Fruit fly (Drosophila melanogaster): Measurements from ENCODE around the gene Prp16.

Prp16 gene

DNA sequence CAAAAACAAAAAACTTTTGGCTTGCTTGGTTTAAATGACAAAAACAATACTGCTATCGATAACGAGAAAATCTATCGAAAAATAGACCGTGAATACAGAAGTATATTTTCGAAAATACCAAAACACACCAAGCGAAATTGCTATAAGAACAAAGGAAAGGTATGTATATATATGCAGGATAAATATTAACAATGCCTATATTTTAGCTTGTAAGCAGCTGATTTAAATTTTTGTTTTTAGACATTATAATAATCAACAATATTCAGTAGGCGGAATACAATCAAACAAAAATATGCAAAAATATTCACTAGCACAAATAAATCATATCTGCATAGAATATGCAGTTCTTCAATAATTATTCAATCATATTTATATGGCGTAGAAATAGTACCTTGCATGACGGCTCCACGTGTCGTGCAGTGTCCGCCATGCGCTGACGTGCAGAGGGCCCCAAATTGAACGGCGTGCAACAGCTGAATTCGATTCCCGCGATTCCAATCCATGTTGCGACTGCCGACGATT is 36.8 kb downstream of the Prp16 start, which contains the start of the genes Fbxl4 and Dus2 (continued):
- TF ChIP-seq spab (GFP tag; optimal IDR thresholded peaks at IDR 0.05) (peak; percentile 73), CG16779 (tag; optimal IDR thresholded peaks at IDR 0.05) (no peak), CG7368 (GFP tag; optimal IDR thresholded peaks at IDR 0.05) (peak; percentile 84), esn (GFP tag; optimal IDR thresholded peaks at IDR 0.05) (peak; percentile 93), dac (GFP tag; optimal IDR thresholded peaks at IDR 0.05) (peak; percentile 84), Sox15 (GFP tag; optimal IDR thresholded peaks at IDR 0.05) (peak; percentile 91), acj6 (GFP tag; optimal IDR thresholded peaks at IDR 0.05) (peak; percentile 94), CG6808 (GFP tag; optimal IDR thresholded peaks at IDR 0.05) (peak; percentile 81), fkh (GFP tag; optimal IDR thresholded peaks at IDR 0.05) (no peak), eg (GFP tag; IDR thresholded peaks at IDR 0.05) (peak; percentile 89), CG10631 (GFP tag; optimal IDR thresholded peaks at IDR 0.05) (peak; percentile 93), Sox102F (GFP tag; optimal IDR thresholded peaks at IDR 0.05) (peak; percentile 86), CG6276 (GFP tag; optimal IDR thresholded peaks at IDR 0.05) (peak; percentile 75), Blimp-1 (GFP tag; optimal IDR thresholded peaks at IDR 0.05) (peak; percentile 68), Hr38 (GFP tag; optimal IDR thresholded peaks at IDR 0.05) (peak; percentile 47), CG15336 (GFP tag; IDR thresholded peaks at IDR 0.05) (peak; percentile 85), CG6854 (GFP tag; optimal IDR thresholded peaks at IDR 0.05) (peak; percentile 52), CG3919 (GFP tag; optimal IDR thresholded peaks at IDR 0.05) (peak; percentile 92), salr (GFP tag; optimal IDR thresholded peaks at IDR 0.05) (peak; percentile 73 to 89), CG6163 (GFP tag; IDR thresholded peaks at IDR 0.05) (peak; percentile 90), Gug (GFP tag; IDR thresholded peaks at IDR 0.05) (peak; percentile 77), CG4318 (GFP tag; optimal IDR thresholded peaks at IDR 0.05) (peak; percentile 85), CG8632 (GFP tag; optimal IDR thresholded peaks at IDR 0.05) (peak; percentile 83), pdm3 (GFP tag; optimal IDR thresholded peaks at IDR 0.05) (peak; percentile 93), Ets96B (tag; optimal IDR thresholded peaks at IDR 0.05) (peak; percentile 84), Met (GFP tag; optimal IDR thresholded peaks at IDR 0.05) (peak; percentile 91)

DNA sequence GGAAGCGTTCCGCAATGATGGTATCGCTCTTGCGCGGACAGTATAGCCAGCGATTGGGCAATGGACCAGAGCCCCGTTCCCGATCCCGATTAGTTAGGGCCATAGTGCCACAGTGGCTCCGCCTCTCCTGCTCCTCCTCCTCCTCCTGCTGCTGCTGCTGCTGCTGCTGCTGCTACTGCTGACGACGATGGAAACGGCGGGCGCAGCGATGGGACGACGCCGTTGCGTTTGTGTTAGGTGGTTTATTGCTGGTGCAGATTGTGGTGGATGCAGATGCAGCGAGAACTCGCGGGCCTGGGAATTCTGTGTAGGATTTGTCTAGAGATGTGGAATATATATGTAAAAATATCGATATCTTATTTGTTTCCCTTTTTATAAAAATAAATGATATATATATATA is 41.3 kb downstream of the Prp16 start, which contains the start of gene mRNA-cap:
TSS of gene mRNA-cap (minus strand) at position 344 of the 400 bp plus-strand sequence.
- no peak for TF ChIP-seq acj6 (GFP tag; optimal IDR thresholded peaks at IDR 0.05)

DNA sequence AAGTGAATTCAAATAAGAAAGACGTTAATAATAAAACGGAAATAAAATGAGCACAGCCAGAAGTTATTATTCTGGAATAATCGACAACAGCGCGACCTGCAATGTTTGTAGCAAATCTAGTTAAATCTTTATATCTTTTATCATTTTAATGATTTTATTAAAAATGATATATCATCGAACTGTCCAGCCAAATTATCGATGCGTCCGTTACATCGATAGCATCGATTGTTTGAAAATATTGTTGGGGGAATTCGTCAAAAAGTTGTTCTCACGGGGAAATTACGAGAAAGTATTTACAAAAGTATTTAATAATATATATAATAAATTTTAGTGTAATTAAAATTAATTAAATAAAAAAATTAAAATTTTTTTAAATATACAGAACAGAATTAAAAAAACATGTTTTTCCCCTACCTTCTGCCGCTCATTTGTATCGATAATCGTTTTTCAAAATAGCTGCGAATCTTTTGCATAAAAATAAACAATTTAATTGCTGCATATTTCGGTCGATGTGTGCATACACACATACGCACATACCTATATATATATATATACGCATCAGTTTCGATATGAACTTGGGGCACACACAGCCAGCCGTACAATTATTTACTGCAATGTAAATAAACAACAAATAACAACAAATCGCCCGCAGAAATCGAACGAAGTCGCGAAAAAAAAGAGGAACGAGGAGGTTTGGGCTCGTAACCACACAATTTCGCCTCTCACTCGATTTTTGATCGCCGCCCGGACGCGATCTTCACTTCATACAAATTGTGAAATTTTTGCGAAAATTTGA is 42.0 kb downstream of the Prp16 start, which contains the start of gene CG32599:
TSS of gene CG32599 (plus strand) at position 746 of the 796 bp plus-strand sequence.
- peak; percentile 15 for TF ChIP-seq achi (GFP tag; optimal IDR thresholded peaks at IDR 0.05)
- TF ChIP-seq CG6792 (GFP tag; optimal IDR thresholded peaks at IDR 0.05): peak; percentile 13
- peak; percentile 41; the same call in 1 of the 3 replicates for TF ChIP-seq CG6163 (GFP tag; IDR thresholded peaks at IDR 0.05)
- TF ChIP-seq CG1621 (tag; optimal IDR thresholded peaks at IDR 0.05): no peak
- no peak for TF ChIP-seq topi (GFP tag; optimal IDR thresholded peaks at IDR 0.05)
- no peak for TF ChIP-seq CG6808 (GFP tag; optimal IDR thresholded peaks at IDR 0.05)
- TF ChIP-seq Lpt (GFP tag; optimal IDR thresholded peaks at IDR 0.05): no peak
- TF ChIP-seq Eip78C (GFP tag): peak; percentile 39
- TF ChIP-seq Gug (GFP tag; IDR thresholded peaks at IDR 0.05): no peak
- TF ChIP-seq Eip93F (GFP tag; optimal IDR thresholded peaks at IDR 0.05): peak; percentile 4
- peak; percentile 36 for TF ChIP-seq CG10631 (GFP tag; optimal IDR thresholded peaks at IDR 0.05)
- no peak for TF ChIP-seq Hr39 (GFP tag; optimal IDR thresholded peaks at IDR 0.05)
- peak; percentile 3 for TF ChIP-seq OdsH (GFP tag; optimal IDR thresholded peaks at IDR 0.05)
- TF ChIP-seq Smox (GFP tag; optimal IDR thresholded peaks at IDR 0.05): peak; percentile 1
- peak; percentile 14 for TF ChIP-seq Ets96B (tag; optimal IDR thresholded peaks at IDR 0.05)
- TF ChIP-seq CG3919 (GFP tag; optimal IDR thresholded peaks at IDR 0.05): no peak
- peak; percentile 23 for TF ChIP-seq CG3032 (tag; optimal IDR thresholded peaks at IDR 0.05)
- TF ChIP-seq acj6 (GFP tag; optimal IDR thresholded peaks at IDR 0.05): peak; percentile 11
- peak; percentile 62; the same call in 2 of the 3 replicates for TF ChIP-seq eg (GFP tag; IDR thresholded peaks at IDR 0.05)
- peak; percentile 19 for TF ChIP-seq CG8632 (GFP tag; optimal IDR thresholded peaks at IDR 0.05)

Measured in whole organism, prepupa.